Worm (Caenorhabditis elegans) whole organism, young adult: ENCODE data around the gene C18D4.12.

Experiments
- B0261.1 ChIP-seq: sonication (generic microtip); optimal IDR thresholded peaks from 2 replicates; lab custom pipeline; 2016; ENCODE audit warnings: mild to moderate bottlenecking, missing genetic modification characterization, moderate library complexity, missing compliant biosample characterization
- B0336.3 ChIP-seq: fragments of 200-800 bp; sonication (Bioruptor generic); IDR thresholded peaks from 2 replicates; pipeline ENCODE4 v1.3.6; 2022; ENCODE audit warnings: missing genetic modification characterization, missing compliant biosample characterization
- C06A6.2 ChIP-seq: fragments of 200-800 bp; sonication (Bioruptor generic); conservative IDR thresholded peaks from 2 replicates; pipeline ENCODE4 v1.3.6; 2022; ENCODE audit warnings: missing genetic modification characterization, missing compliant biosample characterization
- C17E4.6 ChIP-seq: fragments of 200-800 bp; sonication (Bioruptor generic); IDR thresholded peaks from 2 replicates; pipeline ENCODE4 v1.3.6; 2022; ENCODE audit warnings: missing genetic modification reagents, missing genetic modification characterization, missing compliant biosample characterization
- F49E8.2 ChIP-seq: sonication (generic microtip); optimal IDR thresholded peaks from 3 replicates; lab custom pipeline; 2017; ENCODE audit warnings: missing genetic modification characterization, mild to moderate bottlenecking, missing compliant biosample characterization, antibody characterized with exemption, moderate library complexity; ENCODE audit not compliant: insufficient read depth
- F57A8.1 ChIP-seq: fragments of 200-800 bp; sonication (Bioruptor generic); optimal IDR thresholded peaks from 2 replicates; lab custom pipeline; 2018; ENCODE audit warnings: mild to moderate bottlenecking, missing genetic modification characterization, moderate library complexity, missing compliant biosample characterization
- F57C9.4 ChIP-seq: sonication (generic microtip); optimal IDR thresholded peaks from 2 replicates; lab custom pipeline; 2017; ENCODE audit warnings: mild to moderate bottlenecking, missing genetic modification characterization, missing compliant biosample characterization
- K11D2.4 ChIP-seq: fragments of 200-800 bp; sonication (Bioruptor generic); IDR thresholded peaks from 2 replicates; pipeline ENCODE4 v1.3.6; 2022; ENCODE audit warnings: missing genetic modification reagents, missing genetic modification characterization, missing compliant biosample characterization
- Y53F4B.3 ChIP-seq: fragments of 200-800 bp; sonication (Bioruptor generic); IDR thresholded peaks from 2 replicates; pipeline ENCODE4 v1.3.6; 2022; ENCODE audit warnings: missing genetic modification reagents, missing genetic modification characterization, missing compliant biosample characterization
- Y53G8AR.9 ChIP-seq: fragments of 200-800 bp; sonication (Bioruptor generic); conservative IDR thresholded peaks from 2 replicates; pipeline ENCODE4 v1.3.6; 2022; ENCODE audit warnings: missing genetic modification reagents, missing genetic modification characterization, missing compliant biosample characterization
- Y95B8A.8 ChIP-seq: fragments of 200-800 bp; sonication (Bioruptor generic); IDR thresholded peaks from 2 replicates; pipeline ENCODE4 v1.3.6; 2022; ENCODE audit warnings: missing genetic modification reagents, missing genetic modification characterization, missing compliant biosample characterization
- ama-1 ChIP-seq, 3 experiments: fragments of 150-350 bp in 1 of 3; sonication (generic microtip) in 2 of 3; optimal IDR thresholded peaks; 2 replicates each; lab custom pipeline; 2014 to 2018; ENCODE audit warnings: missing biosample characterization in 2 of 3, missing genetic modification characterization in 2 of 3, missing genetic modification reagents in 2 of 3
- aptf-2 ChIP-seq: fragments of 200-800 bp; sonication (Bioruptor generic); conservative IDR thresholded peaks from 2 replicates; pipeline ENCODE4 v1.3.6; 2022; ENCODE audit warnings: missing genetic modification reagents, missing genetic modification characterization, missing compliant biosample characterization
- aptf-3 ChIP-seq: fragments of 200-800 bp; sonication (Bioruptor generic); IDR thresholded peaks from 2 replicates; pipeline ENCODE4 v1.3.6; 2022; ENCODE audit warnings: missing genetic modification characterization, missing compliant biosample characterization
- athp-1 ChIP-seq: sonication (generic microtip); optimal IDR thresholded peaks from 2 replicates; lab custom pipeline; 2017; ENCODE audit warnings: mild to moderate bottlenecking, missing genetic modification characterization, missing compliant biosample characterization
- attf-3 ChIP-seq: fragments of 200-800 bp; sonication (Bioruptor generic); conservative IDR thresholded peaks from 2 replicates; pipeline ENCODE4 v1.3.6; 2022; ENCODE audit warnings: missing genetic modification reagents, missing genetic modification characterization, missing compliant biosample characterization
- attf-5 ChIP-seq: fragments of 200-800 bp; sonication (Bioruptor generic); optimal IDR thresholded peaks from 2 replicates; lab custom pipeline; 2018; ENCODE audit warnings: mild to moderate bottlenecking, missing genetic modification characterization, missing compliant biosample characterization
- ccch-3 ChIP-seq: fragments of 200-800 bp; sonication (Bioruptor generic); optimal IDR thresholded peaks from 2 replicates; lab custom pipeline; 2018; ENCODE audit warnings: mild to moderate bottlenecking, missing genetic modification characterization, missing compliant biosample characterization
- ceh-40 ChIP-seq: fragments of 200-800 bp; sonication (Bioruptor generic); IDR thresholded peaks from 2 replicates; pipeline ENCODE4 v1.3.6; 2022; ENCODE audit warnings: missing genetic modification characterization, missing compliant biosample characterization
- dox-1 ChIP-seq: fragments of 200-800 bp; sonication (Bioruptor generic); IDR thresholded peaks from 2 replicates; pipeline ENCODE4 v1.3.6; 2022; ENCODE audit warnings: missing genetic modification reagents, missing genetic modification characterization, missing compliant biosample characterization
- him-1 ChIP-seq: sonication (generic microtip); optimal IDR thresholded peaks from 2 replicates; lab custom pipeline; 2016; ENCODE audit warnings: missing genotype, missing genetic modification reagents, missing genetic modification characterization, missing compliant biosample characterization
- hmg-1.2 ChIP-seq: fragments of 200-800 bp; sonication (Bioruptor generic); IDR thresholded peaks from 2 replicates; pipeline ENCODE4 v1.3.6; 2022; ENCODE audit warnings: missing genetic modification reagents, missing genetic modification characterization, missing compliant biosample characterization
- hsf-1 ChIP-seq: fragments of 200-800 bp; sonication (Bioruptor generic); IDR thresholded peaks from 2 replicates; pipeline ENCODE4 v1.3.6; 2022; ENCODE audit warnings: missing genetic modification reagents, missing genetic modification characterization, missing compliant biosample characterization
- lin-35 ChIP-seq, 3 experiments: fragments of 150-350 bp in 2 of 3; sonication (generic microtip) in 1 of 3; optimal IDR thresholded peaks; 2 replicates each; lab custom pipeline; 2014 to 2018; ENCODE audit warnings: missing biosample characterization in 3 of 3, missing genetic modification characterization in 3 of 3, missing genetic modification reagents in 3 of 3
- lir-1 ChIP-seq: fragments of 200-800 bp; sonication (Bioruptor generic); conservative IDR thresholded peaks from 2 replicates; pipeline ENCODE4 v1.3.6; 2022; ENCODE audit warnings: missing genetic modification reagents, missing genetic modification characterization, missing compliant biosample characterization
- nhr-80 ChIP-seq: sonication (generic microtip); optimal IDR thresholded peaks from 2 replicates; lab custom pipeline; 2016; ENCODE audit warnings: missing genetic modification characterization, missing compliant biosample characterization
- nhr-90 ChIP-seq: sonication (generic microtip); optimal IDR thresholded peaks from 2 replicates; lab custom pipeline; 2016; ENCODE audit warnings: missing genotype, mild to moderate bottlenecking, missing genetic modification characterization, missing compliant biosample characterization
- rec-8 ChIP-seq, 2 experiments: sonication (generic microtip); optimal IDR thresholded peaks; 2 replicates each; lab custom pipeline; 2016; ENCODE audit warnings: mild to moderate bottlenecking in 2 of 2, missing genetic modification characterization in 2 of 2, missing genetic modification reagents in 2 of 2, missing genotype in 2 of 2, missing biosample characterization in 1 of 2, missing compliant biosample characterization in 1 of 2, moderate library complexity in 1 of 2
- somi-1 ChIP-seq: fragments of 200-800 bp; sonication (Bioruptor generic); optimal IDR thresholded peaks from 2 replicates; lab custom pipeline; 2018; ENCODE audit warnings: mild to moderate bottlenecking, missing genetic modification characterization, missing compliant biosample characterization
- sptf-2 ChIP-seq: fragments of 200-800 bp; sonication (Bioruptor generic); optimal IDR thresholded peaks from 2 replicates; lab custom pipeline; 2018; ENCODE audit warnings: mild to moderate bottlenecking, missing genetic modification characterization, missing compliant biosample characterization
- unc-130 ChIP-seq: sonication (generic microtip); optimal IDR thresholded peaks from 2 replicates; lab custom pipeline; 2016; ENCODE audit warnings: missing genetic modification reagents, missing genetic modification characterization, missing compliant biosample characterization
- zfh-2 ChIP-seq: fragments of 200-800 bp; sonication (Bioruptor generic); conservative IDR thresholded peaks from 2 replicates; pipeline ENCODE4 v1.3.6; 2022; ENCODE audit warnings: missing genetic modification reagents, missing genetic modification characterization, missing compliant biosample characterization
- ztf-26 ChIP-seq: sonication (generic microtip); optimal IDR thresholded peaks from 2 replicates; lab custom pipeline; 2017; ENCODE audit warnings: missing genetic modification characterization, missing compliant biosample characterization
- ztf-3 ChIP-seq: fragments of 200-800 bp; sonication (Bioruptor generic); optimal IDR thresholded peaks from 2 replicates; lab custom pipeline; 2018; ENCODE audit warnings: mild to moderate bottlenecking, missing genetic modification characterization, missing compliant biosample characterization
- ztf-6 ChIP-seq: fragments of 200-800 bp; sonication (Bioruptor generic); IDR thresholded peaks from 2 replicates; pipeline ENCODE4 v1.3.6; 2022; ENCODE audit warnings: missing genetic modification reagents, missing genetic modification characterization, missing compliant biosample characterization

The C18D4.12 gene

ce11 chrV:17542304-17542703, 11.9 kb upstream of the C18D4.12 start (continued):
- TF ChIP-seq him-1 = peak; percentile 36
- TF ChIP-seq sptf-2 (GFP tag; lab: Kevin White, UChicago) = no peak
- peak; percentile 20 for TF ChIP-seq nhr-90
- TF ChIP-seq, all 124 proteins: peak for 18

DNA sequence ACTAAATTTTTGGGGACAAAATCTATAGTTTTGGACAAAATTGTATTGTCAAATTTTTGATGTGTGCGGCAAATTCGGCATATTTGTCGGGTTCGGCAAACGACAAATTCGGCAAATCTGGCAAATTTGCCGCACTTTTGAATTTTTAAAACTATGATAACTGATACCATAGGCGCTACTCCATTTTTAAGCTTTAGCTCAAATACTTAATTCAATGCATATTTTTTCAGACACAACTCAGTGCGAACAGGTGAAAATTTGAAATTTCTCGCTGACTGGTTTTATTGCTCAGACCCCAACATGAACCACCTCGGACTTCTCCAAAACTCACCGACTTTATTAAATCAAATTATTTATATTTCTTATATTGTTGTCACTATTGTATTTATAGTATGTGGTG, 9.9 kb upstream of the C18D4.12 start, which contains the start of gene srz-25:
srz-25 (plus strand) TSS at position 301 of the 400 bp plus-strand sequence.
- TF ChIP-seq C06A6.2 (GFP tag; lab: Robert Waterston, UW) = no peak
- TF ChIP-seq B0261.1 = no peak
- no peak for TF ChIP-seq F57A8.1 (GFP tag; lab: Kevin White, UChicago)
- TF ChIP-seq somi-1 (GFP tag; lab: Kevin White, UChicago) = no peak
- no peak for TF ChIP-seq Y95B8A.8 (GFP tag; lab: Robert Waterston, UW)
- TF ChIP-seq zfh-2 (GFP tag; lab: Robert Waterston, UW) = no peak

DNA sequence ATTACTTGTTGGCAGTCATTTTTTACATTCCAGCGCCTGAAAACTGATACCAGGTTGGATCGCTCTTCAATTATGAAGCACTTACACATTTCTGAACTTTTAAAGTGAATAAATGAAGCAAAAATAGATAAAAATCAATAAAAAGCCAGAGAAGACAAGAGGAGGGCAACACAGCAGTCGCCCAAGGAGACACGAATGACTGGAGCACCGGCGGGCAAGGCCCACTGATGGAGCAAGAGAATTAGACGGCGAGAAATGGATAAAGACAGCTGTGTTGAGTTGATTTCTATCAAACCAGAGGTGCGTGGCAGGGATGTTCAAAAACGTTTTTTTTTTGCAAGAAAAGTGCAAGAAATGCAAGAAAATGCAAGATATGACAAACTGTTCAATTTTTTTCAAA, 8.9 kb upstream of the C18D4.12 start:
- TF ChIP-seq K11D2.4 (GFP tag; lab: Robert Waterston, UW) (no peak), ztf-6 (GFP tag; lab: Robert Waterston, UW) (no peak), rec-8 (tag; optimal IDR thresholded peaks at IDR 0.05; lab: Kevin White, UChicago) (no peak), F57C9.4 (tag; lab: Kevin White, UChicago) (no peak), ccch-3 (GFP tag; lab: Kevin White, UChicago) (no peak), attf-5 (GFP tag; lab: Kevin White, UChicago) (no peak), Y53F4B.3 (GFP tag; lab: Robert Waterston, UW) (no peak), aptf-3 (GFP tag; lab: Robert Waterston, UW) (no peak)

DNA sequence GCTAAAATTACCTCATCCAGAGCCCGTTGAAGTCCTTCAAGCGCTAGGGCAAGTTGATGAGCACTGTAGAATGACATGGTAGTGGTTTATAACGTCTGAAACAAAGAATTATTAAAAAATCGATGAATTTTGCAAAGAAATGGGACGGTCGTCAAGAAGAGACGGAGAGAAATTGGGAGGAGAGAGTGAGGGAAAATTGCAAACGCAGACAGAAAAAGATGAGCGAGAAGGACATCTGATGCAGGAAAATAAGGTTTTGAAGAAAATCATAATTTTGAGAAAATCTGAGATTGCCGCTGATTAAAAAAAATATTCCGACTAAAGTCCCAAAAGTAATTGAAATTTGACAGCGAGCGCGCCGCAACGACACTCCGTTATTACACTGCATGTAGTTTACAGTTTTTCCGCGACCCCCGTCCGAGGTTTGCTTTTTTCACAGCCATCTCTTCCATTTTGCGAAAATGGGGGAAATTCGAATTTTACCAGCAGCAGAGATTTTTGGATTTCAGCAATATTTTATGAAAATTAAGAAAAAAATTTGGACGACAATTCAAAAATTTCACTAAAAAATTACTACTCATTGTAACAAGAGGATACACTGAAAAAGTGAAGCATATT, 8.0 kb upstream of the C18D4.12 start, which contains the start of gene C18D4.6:
C18D4.6 (minus strand) TSS at position 97 of the 618 bp plus-strand sequence.
- TF ChIP-seq lin-35 (GFP tag; optimal IDR thresholded peaks at IDR 0.05; lab: Kevin White, UChicago) (peak in 1 of 3 experiments; percentile 22), athp-1 (tag; lab: Kevin White, UChicago) (no peak), hmg-1.2 (peak; percentile 91), ama-1 (optimal IDR thresholded peaks at IDR 0.05; lab: Kevin White, UChicago) (no peak), ama-1 (GFP tag; optimal IDR thresholded peaks at IDR 0.05; lab: Kevin White, UChicago) (no peak), attf-3 (GFP tag; lab: Robert Waterston, UW) (peak; percentile 79)

ce11 chrV:17533200-17533599, 2.8 kb upstream of the C18D4.12 start:
- TF ChIP-seq nhr-80 = no peak

- no peak for TF ChIP-seq ztf-3 (GFP tag; lab: Kevin White, UChicago)
- TF ChIP-seq C17E4.6 = no peak
- no peak for TF ChIP-seq lir-1
- no peak for TF ChIP-seq dox-1 (GFP tag; lab: Robert Waterston, UW)
- TF ChIP-seq Y53G8AR.9 (GFP tag; lab: Robert Waterston, UW) = no peak
- no peak for TF ChIP-seq B0261.1
- TF ChIP-seq ceh-40 (GFP tag; lab: Robert Waterston, UW) = no peak
- no peak for TF ChIP-seq K11D2.4 (GFP tag; lab: Robert Waterston, UW)
- TF ChIP-seq nhr-90 = no peak
- no peak for TF ChIP-seq aptf-2 (GFP tag; lab: Robert Waterston, UW)
- TF ChIP-seq F49E8.2 = no peak
- TF ChIP-seq F57C9.4 (tag; lab: Kevin White, UChicago) = no peak
- no peak for TF ChIP-seq unc-130 (GFP tag; lab: Kevin White, UChicago)
- TF ChIP-seq ccch-3 (GFP tag; lab: Kevin White, UChicago) = no peak
- TF ChIP-seq hsf-1 = no peak
- no peak for TF ChIP-seq B0336.3 (GFP tag; lab: Robert Waterston, UW)
- TF ChIP-seq ztf-26 (tag; lab: Kevin White, UChicago) = no peak
Measured at ce11 chrV:17532686-17533085, 2.3 kb upstream of the C18D4.12 start, which contains the start of gene C18D4.3. Gene C18D4.3 (minus strand): TSS chrV:17532786.
